Worm (Caenorhabditis elegans) whole organism, young adult: ENCODE results near the gene Y54G11A.7.
A peak's percentile ranks its signal among the peaks of the same experiment; 100 is the strongest.

Source experiments
- B0019.2 ChIP-seq: fragments of 200-800 bp; sonication (Bioruptor generic); conservative IDR thresholded peaks from 2 replicates; pipeline ENCODE4 v1.3.6; 2022; ENCODE audit warnings: missing genetic modification reagents, missing genetic modification characterization, missing compliant biosample characterization
- B0336.3 ChIP-seq: fragments of 200-800 bp; sonication (Bioruptor generic); IDR thresholded peaks from 2 replicates; pipeline ENCODE4 v1.3.6; 2022; ENCODE audit warnings: missing genetic modification characterization, missing compliant biosample characterization
- F49E8.2 ChIP-seq: sonication (generic microtip); optimal IDR thresholded peaks from 3 replicates; lab custom pipeline; 2017; ENCODE audit warnings: missing genetic modification characterization, mild to moderate bottlenecking, missing compliant biosample characterization, antibody characterized with exemption, moderate library complexity; ENCODE audit not compliant: insufficient read depth
- F52B5.7 ChIP-seq: sonication (generic microtip); optimal IDR thresholded peaks from 2 replicates; lab custom pipeline; 2016; ENCODE audit warnings: mild to moderate bottlenecking, missing genetic modification characterization, missing compliant biosample characterization
- K12H6.12 ChIP-seq: fragments of 200-800 bp; sonication (Bioruptor generic); optimal IDR thresholded peaks from 2 replicates; lab custom pipeline; 2018; ENCODE audit warnings: mild to moderate bottlenecking, missing genetic modification characterization, missing compliant biosample characterization
- Y53F4B.3 ChIP-seq: fragments of 200-800 bp; sonication (Bioruptor generic); IDR thresholded peaks from 2 replicates; pipeline ENCODE4 v1.3.6; 2022; ENCODE audit warnings: missing genetic modification reagents, missing genetic modification characterization, missing compliant biosample characterization
- Y53G8AR.9 ChIP-seq: fragments of 200-800 bp; sonication (Bioruptor generic); conservative IDR thresholded peaks from 2 replicates; pipeline ENCODE4 v1.3.6; 2022; ENCODE audit warnings: missing genetic modification reagents, missing genetic modification characterization, missing compliant biosample characterization
- aptf-3 ChIP-seq: fragments of 200-800 bp; sonication (Bioruptor generic); IDR thresholded peaks from 2 replicates; pipeline ENCODE4 v1.3.6; 2022; ENCODE audit warnings: missing genetic modification characterization, missing compliant biosample characterization
- athp-1 ChIP-seq: sonication (generic microtip); optimal IDR thresholded peaks from 2 replicates; lab custom pipeline; 2017; ENCODE audit warnings: mild to moderate bottlenecking, missing genetic modification characterization, missing compliant biosample characterization
- attf-3 ChIP-seq: fragments of 200-800 bp; sonication (Bioruptor generic); conservative IDR thresholded peaks from 2 replicates; pipeline ENCODE4 v1.3.6; 2022; ENCODE audit warnings: missing genetic modification reagents, missing genetic modification characterization, missing compliant biosample characterization
- bed-2 ChIP-seq: fragments of 200-800 bp; sonication (Bioruptor generic); IDR thresholded peaks from 2 replicates; pipeline ENCODE4 v1.3.6; 2022; ENCODE audit warnings: missing genetic modification reagents, missing genetic modification characterization, missing compliant biosample characterization
- cebp-1 ChIP-seq, 2 experiments: fragments of 200-800 bp in 1 of 2; sonication (Bioruptor generic) in 1 of 2; sonication (generic microtip) in 1 of 2; IDR thresholded peaks in 1 of 2; optimal IDR thresholded peaks in 1 of 2; 2 replicates each; pipeline versions ENCODE4 v1.3.6 to Lab custom; 2017 to 2022; ENCODE audit warnings: missing compliant biosample characterization in 2 of 2, missing genetic modification characterization in 2 of 2, mild to moderate bottlenecking in 1 of 2, missing genetic modification reagents in 1 of 2, moderate library complexity in 1 of 2
- ceh-100 ChIP-seq: fragments of 200-800 bp; sonication (Bioruptor generic); IDR thresholded peaks from 2 replicates; pipeline ENCODE4 v1.3.6; 2022; ENCODE audit warnings: missing genetic modification reagents, missing genetic modification characterization, missing compliant biosample characterization
- ceh-40 ChIP-seq: fragments of 200-800 bp; sonication (Bioruptor generic); IDR thresholded peaks from 2 replicates; pipeline ENCODE4 v1.3.6; 2022; ENCODE audit warnings: missing genetic modification characterization, missing compliant biosample characterization
- ceh-91 ChIP-seq: fragments of 200-800 bp; sonication (Bioruptor generic); IDR thresholded peaks from 2 replicates; pipeline ENCODE4 v1.3.6; 2022; ENCODE audit warnings: missing genetic modification reagents, missing genetic modification characterization, missing compliant biosample characterization
- die-1 ChIP-seq: sonication (generic microtip); optimal IDR thresholded peaks from 2 replicates; lab custom pipeline; 2016; ENCODE audit warnings: missing genotype, mild to moderate bottlenecking, missing genetic modification characterization, missing compliant biosample characterization
- dox-1 ChIP-seq: fragments of 200-800 bp; sonication (Bioruptor generic); IDR thresholded peaks from 2 replicates; pipeline ENCODE4 v1.3.6; 2022; ENCODE audit warnings: missing genetic modification reagents, missing genetic modification characterization, missing compliant biosample characterization
- dpl-1 ChIP-seq: fragments of 150-350 bp; optimal IDR thresholded peaks from 2 replicates; lab custom pipeline; 2014; ENCODE audit warnings: missing biosample characterization, missing genetic modification reagents, missing genetic modification characterization
- efl-1 ChIP-seq: fragments of 150-350 bp; optimal IDR thresholded peaks from 2 replicates; lab custom pipeline; 2014; ENCODE audit warnings: missing biosample characterization, missing genetic modification reagents, missing genetic modification characterization
- egl-44 ChIP-seq: fragments of 200-800 bp; sonication (Bioruptor generic); IDR thresholded peaks from 2 replicates; pipeline ENCODE4 v1.3.6; 2022; ENCODE audit warnings: missing genetic modification reagents, missing genetic modification characterization, missing compliant biosample characterization
- ekl-4 ChIP-seq: fragments of 200-800 bp; sonication (Bioruptor generic); IDR thresholded peaks from 2 replicates; pipeline ENCODE4 v1.3.6; 2022; ENCODE audit warnings: missing genetic modification reagents, missing genetic modification characterization, missing compliant biosample characterization
- hlh-12 ChIP-seq: sonication (generic microtip); optimal IDR thresholded peaks from 2 replicates; lab custom pipeline; 2016; ENCODE audit warnings: missing genetic modification characterization, missing compliant biosample characterization
- hlh-26 ChIP-seq: fragments of 200-800 bp; sonication (Bioruptor generic); conservative IDR thresholded peaks from 2 replicates; pipeline ENCODE4 v1.3.6; 2022; ENCODE audit warnings: missing genetic modification reagents, missing genetic modification characterization, missing compliant biosample characterization
- lag-1 ChIP-seq: fragments of 200-800 bp; sonication (Bioruptor generic); IDR thresholded peaks from 2 replicates; pipeline ENCODE4 v1.3.6; 2022; ENCODE audit warnings: missing genetic modification reagents, missing genetic modification characterization, missing compliant biosample characterization
- let-526 ChIP-seq: fragments of 200-800 bp; sonication (Bioruptor generic); IDR thresholded peaks from 2 replicates; pipeline ENCODE4 v1.3.6; 2022; ENCODE audit warnings: missing genetic modification reagents, missing genetic modification characterization, missing compliant biosample characterization
- lir-1 ChIP-seq: fragments of 200-800 bp; sonication (Bioruptor generic); conservative IDR thresholded peaks from 2 replicates; pipeline ENCODE4 v1.3.6; 2022; ENCODE audit warnings: missing genetic modification reagents, missing genetic modification characterization, missing compliant biosample characterization
- lsy-27 ChIP-seq: sonication (generic microtip); optimal IDR thresholded peaks from 2 replicates; lab custom pipeline; 2017; ENCODE audit warnings: missing genetic modification characterization, mild to moderate bottlenecking, missing compliant biosample characterization, antibody characterized with exemption, missing genotype, borderline replicate concordance; ENCODE audit not compliant: insufficient read depth
- madf-3 ChIP-seq: fragments of 200-800 bp; sonication (Bioruptor generic); IDR thresholded peaks from 2 replicates; pipeline ENCODE4 v1.3.6; 2022; ENCODE audit warnings: missing genetic modification reagents, missing genetic modification characterization, missing compliant biosample characterization
- nhr-80 ChIP-seq: sonication (generic microtip); optimal IDR thresholded peaks from 2 replicates; lab custom pipeline; 2016; ENCODE audit warnings: missing genetic modification characterization, missing compliant biosample characterization
- nhr-90 ChIP-seq: sonication (generic microtip); optimal IDR thresholded peaks from 2 replicates; lab custom pipeline; 2016; ENCODE audit warnings: missing genotype, mild to moderate bottlenecking, missing genetic modification characterization, missing compliant biosample characterization
- pbrm-1 ChIP-seq: fragments of 200-800 bp; sonication (Bioruptor generic); IDR thresholded peaks from 2 replicates; pipeline ENCODE4 v1.3.6; 2022; ENCODE audit warnings: missing genetic modification reagents, missing genetic modification characterization, missing compliant biosample characterization
- pha-4 ChIP-seq: fragments of 150-350 bp; sonication (generic microtip); optimal IDR thresholded peaks from 2 replicates; lab custom pipeline; 2014; ENCODE audit warnings: missing biosample characterization, missing genetic modification reagents, missing genetic modification characterization
- rec-8 ChIP-seq, 2 experiments: sonication (generic microtip); optimal IDR thresholded peaks; 2 replicates each; lab custom pipeline; 2016; ENCODE audit warnings: mild to moderate bottlenecking in 2 of 2, missing genetic modification characterization in 2 of 2, missing genetic modification reagents in 2 of 2, missing genotype in 2 of 2, missing biosample characterization in 1 of 2, missing compliant biosample characterization in 1 of 2, moderate library complexity in 1 of 2
- sdz-38 ChIP-seq: sonication (generic microtip); optimal IDR thresholded peaks from 2 replicates; lab custom pipeline; 2016; ENCODE audit warnings: missing genotype, missing genetic modification characterization, missing compliant biosample characterization
- snpc-3.4 ChIP-seq: sonication (generic microtip); optimal IDR thresholded peaks from 2 replicates; lab custom pipeline; 2017; ENCODE audit warnings: missing genetic modification characterization, mild to moderate bottlenecking, missing compliant biosample characterization, antibody characterized with exemption, moderate library complexity, missing genotype, missing genetic modification reagents
- snpc-4 ChIP-seq, 5 experiments: fragments of 150-350 bp in 1 of 5; sonication (generic microtip) in 4 of 5; optimal IDR thresholded peaks; 2 replicates each; lab custom pipeline; 2014 to 2018; ENCODE audit warnings: missing genetic modification characterization in 5 of 5, missing biosample characterization in 3 of 5, antibody characterized with exemption in 2 of 5, mild to moderate bottlenecking in 2 of 5, missing compliant biosample characterization in 2 of 5, missing genotype in 2 of 5, moderate library complexity in 2 of 5, missing genetic modification reagents in 1 of 5
- somi-1 ChIP-seq: fragments of 200-800 bp; sonication (Bioruptor generic); optimal IDR thresholded peaks from 2 replicates; lab custom pipeline; 2018; ENCODE audit warnings: mild to moderate bottlenecking, missing genetic modification characterization, missing compliant biosample characterization
- sptf-2 ChIP-seq: fragments of 200-800 bp; sonication (Bioruptor generic); optimal IDR thresholded peaks from 2 replicates; lab custom pipeline; 2018; ENCODE audit warnings: mild to moderate bottlenecking, missing genetic modification characterization, missing compliant biosample characterization
- tbp1 ChIP-seq: fragments of 200-800 bp; sonication (Bioruptor generic); optimal IDR thresholded peaks from 2 replicates; lab custom pipeline; 2018; ENCODE audit warnings: mild to moderate bottlenecking, missing genetic modification characterization, missing compliant biosample characterization
- tbx-9 ChIP-seq: sonication (generic microtip); optimal IDR thresholded peaks from 2 replicates; lab custom pipeline; 2016; ENCODE audit warnings: borderline replicate concordance, missing genetic modification characterization, inconsistent platforms, missing compliant biosample characterization
- unc-130 ChIP-seq: sonication (generic microtip); optimal IDR thresholded peaks from 2 replicates; lab custom pipeline; 2016; ENCODE audit warnings: missing genetic modification reagents, missing genetic modification characterization, missing compliant biosample characterization
- ztf-22 ChIP-seq: fragments of 200-800 bp; sonication (Bioruptor generic); optimal IDR thresholded peaks from 2 replicates; lab custom pipeline; 2018; ENCODE audit warnings: mild to moderate bottlenecking, missing genetic modification characterization, moderate library complexity, missing compliant biosample characterization
- ztf-6 ChIP-seq: fragments of 200-800 bp; sonication (Bioruptor generic); IDR thresholded peaks from 2 replicates; pipeline ENCODE4 v1.3.6; 2022; ENCODE audit warnings: missing genetic modification reagents, missing genetic modification characterization, missing compliant biosample characterization

Y54G11A.7 gene

ce11 chrII:14251400-14251940, 45.6 kb upstream of the Y54G11A.7 start (continued):
- TF ChIP-seq attf-3 (GFP tag; lab: Robert Waterston, UW) (peak; percentile 65), ztf-6 (GFP tag; lab: Robert Waterston, UW) (peak; percentile 10; the same call in 1 of the 2 replicates), ceh-40 (GFP tag; lab: Robert Waterston, UW) (peak; percentile 52; the same call in 1 of the 2 replicates), bed-2 (GFP tag; lab: Robert Waterston, UW) (peak; percentile 71), snpc-3.4 (tag; lab: Kevin White, UChicago) (peak; percentile 5), egl-44 (GFP tag; lab: Robert Waterston, UW) (peak; percentile 95), K12H6.12 (peak; percentile 88), F52B5.7 (tag; lab: Kevin White, UChicago) (peak; percentile 96), rec-8 (tag; optimal IDR thresholded peaks at IDR 0.05; lab: Kevin White, UChicago) (peak in 1 of 2 experiments; percentile 40), Y53F4B.3 (GFP tag; lab: Robert Waterston, UW) (no peak), die-1 (tag; lab: Kevin White, UChicago) (peak; percentile 67)
- TF ChIP-seq, all 124 proteins: peak for 103

ce11 chrII:14252057-14252456, 45.0 kb upstream of the Y54G11A.7 start, which contains the start of gene Y54G11A.2:
Gene Y54G11A.2, plus strand, starts transcription at chrII:14252357.
- TF ChIP-seq hlh-12 (tag; lab: Kevin White, UChicago) (no peak), tbx-9 (tag; lab: Kevin White, UChicago) (no peak), unc-130 (GFP tag; lab: Kevin White, UChicago) (no peak), F49E8.2 (tag; lab: Kevin White, UChicago) (no peak)

ce11 chrII:14255850-14256249, 41.3 kb upstream of the Y54G11A.7 start:
- TF ChIP-seq tbp1 (GFP tag; lab: Kevin White, UChicago) (no peak), sdz-38 (tag; lab: Kevin White, UChicago) (no peak), nhr-80 (tag; lab: Kevin White, UChicago) (no peak), ztf-22 (GFP tag; lab: Kevin White, UChicago) (no peak), ekl-4 (GFP tag; lab: Robert Waterston, UW) (0 out of 2 replicates have a peak, but pooled peaks have one; percentile 19), dpl-1 (GFP tag; lab: Kevin White, UChicago) (no peak), dox-1 (GFP tag; lab: Robert Waterston, UW) (no peak; the same call in 1 of the 2 replicates), Y53G8AR.9 (GFP tag; lab: Robert Waterston, UW) (no peak), nhr-90 (no peak), madf-3 (no peak), cebp-1 (GFP tag; IDR thresholded peaks at IDR 0.05; lab: Robert Waterston, UW) (0 out of 2 replicates have a peak, but pooled peaks have one; percentile 8), cebp-1 (tag; optimal IDR thresholded peaks at IDR 0.05; lab: Kevin White, UChicago) (no peak), B0019.2 (GFP tag; lab: Robert Waterston, UW) (no peak), pha-4 (tag; lab: Kevin White, UChicago) (no peak), snpc-4 (GFP tag; optimal IDR thresholded peaks at IDR 0.05; lab: Kevin White, UChicago) (no peak), snpc-4 (tag; optimal IDR thresholded peaks at IDR 0.05; lab: Kevin White, UChicago) (no peak), aptf-3 (GFP tag; lab: Robert Waterston, UW) (no peak), efl-1 (GFP tag; lab: Kevin White, UChicago) (no peak), sptf-2 (no peak), ceh-91 (GFP tag; lab: Robert Waterston, UW) (0 out of 2 replicates have a peak, but pooled peaks have one; percentile 19), somi-1 (GFP tag; lab: Kevin White, UChicago) (no peak), B0336.3 (GFP tag; lab: Robert Waterston, UW) (0 out of 2 replicates have a peak, but pooled peaks have one; percentile 9), athp-1 (tag; lab: Kevin White, UChicago) (peak; percentile 32), lsy-27 (no peak), pbrm-1 (GFP tag; lab: Robert Waterston, UW) (no peak), ceh-100 (GFP tag; lab: Robert Waterston, UW) (no peak), lir-1 (GFP tag; lab: Robert Waterston, UW) (no peak), hlh-26 (GFP tag; lab: Robert Waterston, UW) (no peak), Y53F4B.3 (GFP tag; lab: Robert Waterston, UW) (no peak), lag-1 (GFP tag; lab: Robert Waterston, UW) (no peak), let-526 (GFP tag; lab: Robert Waterston, UW) (no peak)
